Worm (Caenorhabditis elegans) whole organism, L2 larva: ENCODE data around the gene raga-1.

Experiments used
- C34F6.9 ChIP-seq: fragments of 150-350 bp; optimal IDR thresholded peaks from 2 replicates; lab custom pipeline; 2014; ENCODE audit warnings: missing biosample characterization, missing genetic modification characterization
- ama-1 ChIP-seq: fragments of 150-350 bp; optimal IDR thresholded peaks from 2 replicates; lab custom pipeline; 2018; ENCODE audit warnings: inconsistent platforms
- ceh-82 ChIP-seq: fragments of 150-350 bp; optimal IDR thresholded peaks from 2 replicates; lab custom pipeline; 2014; ENCODE audit warnings: missing biosample characterization, missing genetic modification characterization
- egl-27 ChIP-seq: sonication (generic microtip); optimal IDR thresholded peaks from 3 replicates; lab custom pipeline; 2017; ENCODE audit warnings: missing biosample characterization, missing genetic modification reagents, missing genetic modification characterization
- fos-1 ChIP-seq: fragments of 150-350 bp; optimal IDR thresholded peaks from 2 replicates; lab custom pipeline; 2014; ENCODE audit warnings: missing biosample characterization, missing genetic modification characterization
- nhr-10 ChIP-seq: sonication (generic microtip); optimal IDR thresholded peaks from 2 replicates; lab custom pipeline; 2017; ENCODE audit warnings: missing biosample characterization, missing genetic modification characterization
- nhr-23 ChIP-seq: fragments of 150-350 bp; optimal IDR thresholded peaks from 2 replicates; lab custom pipeline; 2014; ENCODE audit warnings: missing biosample characterization, missing genetic modification reagents, missing genetic modification characterization
- nhr-6 ChIP-seq: fragments of 150-350 bp; optimal IDR thresholded peaks from 2 replicates; lab custom pipeline; 2014; ENCODE audit warnings: missing biosample characterization, missing genetic modification characterization
- unc-62 ChIP-seq: fragments of 150-350 bp; optimal IDR thresholded peaks from 2 replicates; lab custom pipeline; 2014; ENCODE audit warnings: missing biosample characterization, missing genetic modification reagents, missing genetic modification characterization

DNA sequence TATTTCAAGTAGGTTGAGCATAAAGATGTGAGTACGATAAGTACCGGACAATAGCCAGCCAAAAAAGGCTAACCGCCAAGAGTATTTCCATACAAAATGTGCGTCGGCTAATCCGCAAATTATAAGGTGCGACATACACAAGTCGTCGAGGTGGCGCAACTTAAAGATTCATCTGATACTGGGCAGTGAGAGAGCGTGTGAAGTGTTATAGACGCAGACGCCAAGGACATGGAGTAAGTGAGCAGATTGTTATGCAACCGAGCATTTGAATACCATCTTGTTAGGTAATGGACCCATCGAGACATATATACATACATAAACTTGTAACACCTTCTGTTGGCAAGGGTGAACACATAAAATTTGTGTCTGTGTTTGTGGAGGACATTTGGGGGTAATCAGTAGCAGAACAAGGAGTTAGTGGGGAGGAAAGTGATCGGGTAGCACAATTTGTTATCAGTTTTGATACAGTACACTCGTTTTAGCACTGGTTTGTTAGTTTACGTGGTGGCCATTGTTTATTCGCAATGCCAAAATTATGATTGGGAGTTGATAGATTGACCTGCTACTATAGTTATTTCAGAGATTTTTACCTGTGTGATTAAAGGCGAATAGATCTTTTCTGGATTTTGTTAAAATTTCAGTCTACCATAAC is 15.8 kb upstream of the raga-1 start:
- TF ChIP-seq ceh-82 (tag; lab: Kevin White, UChicago) (no peak), nhr-6 (tag; lab: Kevin White, UChicago) (no peak), egl-27 (tag; lab: Kevin White, UChicago) (no peak), C34F6.9 (no peak), fos-1 (peak; percentile 32), nhr-23 (tag; lab: Kevin White, UChicago) (no peak), ama-1 (no peak), unc-62 (no peak), nhr-10 (tag; lab: Kevin White, UChicago) (no peak)
